Worm (Caenorhabditis elegans) whole organism, late embryonic: Measurements from ENCODE around the gene lin-15B.

Experiments
- C38D4.7 ChIP-seq: fragments of 200-800 bp; sonication (Bioruptor generic); optimal IDR thresholded peaks from 2 replicates; lab custom pipeline; 2018; ENCODE audit warnings: mild to moderate bottlenecking, missing genetic modification characterization, moderate library complexity, missing compliant biosample characterization
- K02D7.2 ChIP-seq: sonication (generic microtip); optimal IDR thresholded peaks from 2 replicates; lab custom pipeline; 2017; ENCODE audit warnings: mild to moderate bottlenecking, missing genetic modification characterization, missing compliant biosample characterization
- K09A11.1 ChIP-seq: sonication (generic microtip); optimal IDR thresholded peaks from 2 replicates; lab custom pipeline; 2017; ENCODE audit warnings: antibody characterized with exemption, mild to moderate bottlenecking, missing genetic modification characterization, missing compliant biosample characterization; ENCODE audit not compliant: insufficient read depth
- Y22D7AL.16 ChIP-seq: sonication (generic microtip); optimal IDR thresholded peaks from 2 replicates; lab custom pipeline; 2016; ENCODE audit warnings: missing genetic modification characterization, missing compliant biosample characterization
- ama-1 ChIP-seq: fragments of 150-350 bp; optimal IDR thresholded peaks from 2 replicates; lab custom pipeline; 2014
- ceh-14 ChIP-seq: sonication (generic microtip); optimal IDR thresholded peaks from 2 replicates; lab custom pipeline; 2016; ENCODE audit warnings: missing genotype, missing genetic modification characterization, missing compliant biosample characterization
- ceh-18 ChIP-seq: sonication (generic microtip); optimal IDR thresholded peaks from 2 replicates; lab custom pipeline; 2016; ENCODE audit warnings: missing genetic modification characterization, missing compliant biosample characterization
- ceh-19 ChIP-seq: fragments of 200-800 bp; sonication (Bioruptor generic); optimal IDR thresholded peaks from 2 replicates; lab custom pipeline; 2018; ENCODE audit warnings: mild to moderate bottlenecking, missing genetic modification characterization, missing compliant biosample characterization
- ceh-31 ChIP-seq: sonication (generic microtip); optimal IDR thresholded peaks from 2 replicates; lab custom pipeline; 2016; ENCODE audit warnings: missing genetic modification characterization, missing compliant biosample characterization
- ceh-45 ChIP-seq: fragments of 200-800 bp; sonication (Bioruptor generic); IDR thresholded peaks from 2 replicates; pipeline ENCODE4 v1.3.6; 2022; ENCODE audit warnings: missing genetic modification reagents, missing genetic modification characterization, missing compliant biosample characterization
- ceh-48 ChIP-seq: sonication (generic microtip); optimal IDR thresholded peaks from 2 replicates; lab custom pipeline; 2016; ENCODE audit warnings: missing genetic modification characterization, inconsistent platforms, missing compliant biosample characterization
- ceh-6 ChIP-seq: fragments of 200-800 bp; sonication (Bioruptor generic); optimal IDR thresholded peaks from 2 replicates; lab custom pipeline; 2018; ENCODE audit warnings: mild to moderate bottlenecking, missing genetic modification characterization, missing compliant biosample characterization
- dve-1 ChIP-seq: sonication (generic microtip); optimal IDR thresholded peaks from 2 replicates; lab custom pipeline; 2017; ENCODE audit warnings: antibody characterized with exemption, mild to moderate bottlenecking, missing genetic modification characterization, missing compliant biosample characterization
- elt-2 ChIP-seq: sonication (generic microtip); optimal IDR thresholded peaks from 2 replicates; lab custom pipeline; 2016; ENCODE audit warnings: missing genetic modification reagents, missing genetic modification characterization, missing compliant biosample characterization
- ets-4 ChIP-seq: sonication (generic microtip); optimal IDR thresholded peaks from 2 replicates; lab custom pipeline; 2016; ENCODE audit warnings: missing genetic modification characterization, missing compliant biosample characterization
- eyg-1 ChIP-seq: sonication (generic microtip); optimal IDR thresholded peaks from 2 replicates; lab custom pipeline; 2016; ENCODE audit warnings: missing genotype, missing genetic modification characterization, missing compliant biosample characterization
- fax-1 ChIP-seq: sonication (generic microtip); optimal IDR thresholded peaks from 2 replicates; lab custom pipeline; 2016; ENCODE audit warnings: missing genotype, missing genetic modification characterization, missing compliant biosample characterization
- fkh-10 ChIP-seq: fragments of 150-350 bp; optimal IDR thresholded peaks from 2 replicates; lab custom pipeline; 2014; ENCODE audit warnings: missing biosample characterization, missing genetic modification reagents, missing genetic modification characterization
- gmeb-2 ChIP-seq: sonication (generic microtip); optimal IDR thresholded peaks from 2 replicates; lab custom pipeline; 2016; ENCODE audit warnings: missing genetic modification characterization, inconsistent platforms, missing compliant biosample characterization
- hlh-13 ChIP-seq: fragments of 200-800 bp; sonication (Bioruptor generic); optimal IDR thresholded peaks from 2 replicates; lab custom pipeline; 2018; ENCODE audit warnings: mild to moderate bottlenecking, missing genetic modification characterization, missing compliant biosample characterization
- hlh-15 ChIP-seq: sonication (generic microtip); optimal IDR thresholded peaks from 2 replicates; lab custom pipeline; 2016; ENCODE audit warnings: missing genetic modification characterization, missing compliant biosample characterization
- hlh-30 ChIP-seq: sonication (generic microtip); optimal IDR thresholded peaks from 2 replicates; lab custom pipeline; 2017; ENCODE audit warnings: antibody characterized with exemption, missing genetic modification characterization, missing compliant biosample characterization; ENCODE audit not compliant: insufficient read depth
- hlh-8 ChIP-seq: sonication (generic microtip); optimal IDR thresholded peaks from 2 replicates; lab custom pipeline; 2016; ENCODE audit warnings: missing genotype, missing genetic modification characterization, missing compliant biosample characterization
- lim-6 ChIP-seq: sonication (generic microtip); optimal IDR thresholded peaks from 2 replicates; lab custom pipeline; 2016; ENCODE audit warnings: missing genetic modification characterization, missing compliant biosample characterization
- madf-2 ChIP-seq: sonication (generic microtip); optimal IDR thresholded peaks from 2 replicates; lab custom pipeline; 2017; ENCODE audit warnings: missing genetic modification characterization, missing compliant biosample characterization
- mec-3 ChIP-seq: sonication (generic microtip); optimal IDR thresholded peaks from 2 replicates; lab custom pipeline; 2016; ENCODE audit warnings: borderline replicate concordance, missing genetic modification characterization, missing compliant biosample characterization
- nfya-1 ChIP-seq: sonication (generic microtip); optimal IDR thresholded peaks from 2 replicates; lab custom pipeline; 2017; ENCODE audit warnings: missing genetic modification characterization, mild to moderate bottlenecking, missing compliant biosample characterization, antibody characterized with exemption, moderate library complexity
- nhr-11 ChIP-seq: fragments of 150-350 bp; optimal IDR thresholded peaks from 2 replicates; lab custom pipeline; 2014; ENCODE audit warnings: missing biosample characterization, missing genetic modification characterization
- nhr-232 ChIP-seq: sonication (generic microtip); optimal IDR thresholded peaks from 2 replicates; lab custom pipeline; 2016; ENCODE audit warnings: missing genetic modification characterization, missing compliant biosample characterization
- odd-2 ChIP-seq: sonication (generic microtip); optimal IDR thresholded peaks from 2 replicates; lab custom pipeline; 2017; ENCODE audit warnings: antibody characterized with exemption, mild to moderate bottlenecking, missing genetic modification characterization, missing compliant biosample characterization
- pha-2 ChIP-seq: sonication (generic microtip); optimal IDR thresholded peaks from 2 replicates; lab custom pipeline; 2017; ENCODE audit warnings: mild to moderate bottlenecking, missing genetic modification characterization, missing compliant biosample characterization
- pha-4 ChIP-seq: fragments of 150-350 bp; optimal IDR thresholded peaks from 2 replicates; lab custom pipeline; 2018; ENCODE audit warnings: missing biosample characterization, missing genetic modification reagents, missing genetic modification characterization
- pqm-1 ChIP-seq: sonication (generic microtip); optimal IDR thresholded peaks from 2 replicates; lab custom pipeline; 2016; ENCODE audit warnings: missing genetic modification characterization, missing compliant biosample characterization
- pros-1 ChIP-seq: fragments of 150-350 bp; optimal IDR thresholded peaks from 2 replicates; lab custom pipeline; 2014; ENCODE audit warnings: missing biosample characterization, missing genetic modification reagents, missing genetic modification characterization
- ref-2 ChIP-seq: sonication (generic microtip); optimal IDR thresholded peaks from 2 replicates; lab custom pipeline; 2016; ENCODE audit warnings: missing genetic modification characterization, missing compliant biosample characterization
- rnt-1 ChIP-seq: sonication (generic microtip); optimal IDR thresholded peaks from 2 replicates; lab custom pipeline; 2016; ENCODE audit warnings: missing genetic modification characterization, missing compliant biosample characterization
- sdc-2 ChIP-seq: sonication (generic microtip); optimal IDR thresholded peaks from 2 replicates; lab custom pipeline; 2016; ENCODE audit warnings: missing genotype, missing genetic modification characterization, missing compliant biosample characterization
- sox-2 ChIP-seq: fragments of 200-800 bp; sonication (Bioruptor generic); IDR thresholded peaks from 2 replicates; pipeline ENCODE4 v1.3.6; 2022; ENCODE audit warnings: missing genetic modification reagents, missing genetic modification characterization, missing compliant biosample characterization
- syd-9 ChIP-seq: sonication (generic microtip); optimal IDR thresholded peaks from 2 replicates; lab custom pipeline; 2016; ENCODE audit warnings: mild to moderate bottlenecking, missing genetic modification characterization, moderate library complexity, missing compliant biosample characterization
- tbx-2 ChIP-seq: sonication (generic microtip); optimal IDR thresholded peaks from 2 replicates; lab custom pipeline; 2016; ENCODE audit warnings: missing genetic modification characterization, missing compliant biosample characterization
- ttx-3 ChIP-seq: sonication (generic microtip); optimal IDR thresholded peaks from 2 replicates; lab custom pipeline; 2016; ENCODE audit warnings: missing genetic modification reagents, missing genetic modification characterization, missing compliant biosample characterization
- unc-3 ChIP-seq, 2 experiments: fragments of 200-800 bp in 1 of 2; sonication (Bioruptor generic) in 1 of 2; sonication (generic microtip) in 1 of 2; conservative IDR thresholded peaks in 1 of 2; optimal IDR thresholded peaks in 1 of 2; 2 replicates each; pipeline versions ENCODE4 v1.3.6 to Lab custom; 2016 to 2022; ENCODE audit warnings: missing compliant biosample characterization in 2 of 2, missing genetic modification characterization in 2 of 2, missing genetic modification reagents in 1 of 2
- unc-42 ChIP-seq: sonication (generic microtip); optimal IDR thresholded peaks from 2 replicates; lab custom pipeline; 2016; ENCODE audit warnings: missing genotype, missing genetic modification characterization, missing compliant biosample characterization
- zip-5 ChIP-seq: sonication (generic microtip); optimal IDR thresholded peaks from 2 replicates; lab custom pipeline; 2016; ENCODE audit warnings: missing genetic modification characterization, missing compliant biosample characterization

The lin-15B gene

ce11 chrX:15731668-15732067 lies 5.7 kb downstream of the lin-15B start, which contains the start of gene lin-15A:
TSS of gene lin-15A (plus strand) at chrX:15731968.
- no peak for TF ChIP-seq C38D4.7 (GFP tag; lab: Kevin White, UChicago)
- no peak for TF ChIP-seq eyg-1 (tag; lab: Kevin White, UChicago)
- TF ChIP-seq ceh-31: no peak
- no peak for TF ChIP-seq pha-2 (tag; lab: Kevin White, UChicago)
- no peak for TF ChIP-seq nhr-11 (tag; lab: Kevin White, UChicago)
- no peak for TF ChIP-seq hlh-30 (tag; lab: Kevin White, UChicago)
- no peak for TF ChIP-seq ref-2 (tag; lab: Kevin White, UChicago)
- TF ChIP-seq rnt-1 (tag; lab: Kevin White, UChicago): no peak
- TF ChIP-seq nfya-1 (tag; lab: Kevin White, UChicago): no peak
- no peak for TF ChIP-seq ceh-14 (tag; lab: Kevin White, UChicago)
- TF ChIP-seq sox-2 (GFP tag; lab: Robert Waterston, UW): no peak
- no peak for TF ChIP-seq pha-4
- no peak for TF ChIP-seq lim-6

- TF ChIP-seq elt-2: no peak
- TF ChIP-seq gmeb-2: no peak
- TF ChIP-seq ceh-31: peak; percentile 31
- TF ChIP-seq sox-2 (GFP tag; lab: Robert Waterston, UW): peak; percentile 16; the same call in 1 of the 2 replicates
- no peak for TF ChIP-seq pha-4
- peak; percentile 21 for TF ChIP-seq dve-1
- TF ChIP-seq nfya-1 (tag; lab: Kevin White, UChicago): peak; percentile 41
- TF ChIP-seq ceh-14 (tag; lab: Kevin White, UChicago): no peak
- no peak for TF ChIP-seq zip-5
- TF ChIP-seq odd-2 (tag; lab: Kevin White, UChicago): no peak
- peak; percentile 63 for TF ChIP-seq ceh-48 (tag; lab: Kevin White, UChicago)
- peak; percentile 98 for TF ChIP-seq sdc-2 (tag; lab: Kevin White, UChicago)
- no peak for TF ChIP-seq ttx-3 (tag; lab: Kevin White, UChicago)
Measured at ce11 chrX:15736419-15736818, 10.5 kb downstream of the lin-15B start.

- TF ChIP-seq fax-1 (tag; lab: Kevin White, UChicago): no peak
- no peak for TF ChIP-seq K02D7.2 (tag; lab: Kevin White, UChicago)
- no peak for TF ChIP-seq unc-3 (GFP tag; conservative IDR thresholded peaks at IDR 0.05; lab: Robert Waterston, UW)
- TF ChIP-seq unc-3 (tag; optimal IDR thresholded peaks at IDR 0.05; lab: Kevin White, UChicago): no peak
- TF ChIP-seq sox-2 (GFP tag; lab: Robert Waterston, UW): no peak
- TF ChIP-seq ceh-48 (tag; lab: Kevin White, UChicago): no peak
- no peak for TF ChIP-seq C38D4.7 (GFP tag; lab: Kevin White, UChicago)
- no peak for TF ChIP-seq ama-1 (lab: Kevin White, UChicago)
- TF ChIP-seq pha-4: no peak
- TF ChIP-seq hlh-8: no peak
- TF ChIP-seq ceh-45: no peak
- no peak for TF ChIP-seq odd-2 (tag; lab: Kevin White, UChicago)
- no peak for TF ChIP-seq fkh-10 (GFP tag; lab: Kevin White, UChicago)
- TF ChIP-seq ceh-19 (GFP tag; lab: Kevin White, UChicago): no peak
- TF ChIP-seq K09A11.1 (tag; lab: Kevin White, UChicago): no peak
- TF ChIP-seq ceh-18 (tag; lab: Kevin White, UChicago): no peak
- no peak for TF ChIP-seq nhr-232 (tag; lab: Kevin White, UChicago)
- TF ChIP-seq Y22D7AL.16: no peak
- no peak for TF ChIP-seq madf-2 (tag; lab: Kevin White, UChicago)
- no peak for TF ChIP-seq ets-4 (tag; lab: Kevin White, UChicago)
Measured at ce11 chrX:15740526-15740925, 14.6 kb downstream of the lin-15B start, which contains the start of gene srg-64. TSS of gene srg-64 (minus strand) at chrX:15740626.

ce11 chrX:15741852-15742251 lies 15.9 kb downstream of the lin-15B start:
- TF ChIP-seq pha-4 (no peak), mec-3 (no peak), K09A11.1 (tag; lab: Kevin White, UChicago) (peak; percentile 28), nhr-232 (tag; lab: Kevin White, UChicago) (peak; percentile 80), tbx-2 (tag; lab: Kevin White, UChicago) (peak; percentile 86), ceh-14 (tag; lab: Kevin White, UChicago) (peak; percentile 84), pros-1 (tag; lab: Kevin White, UChicago) (no peak), dve-1 (peak; percentile 60), unc-3 (GFP tag; conservative IDR thresholded peaks at IDR 0.05; lab: Robert Waterston, UW) (peak; percentile 92), unc-3 (tag; optimal IDR thresholded peaks at IDR 0.05; lab: Kevin White, UChicago) (peak; percentile 88), hlh-15 (tag; lab: Kevin White, UChicago) (peak; percentile 74), unc-42 (tag; lab: Kevin White, UChicago) (peak; percentile 18), sox-2 (GFP tag; lab: Robert Waterston, UW) (peak; percentile 90), ceh-6 (GFP tag; lab: Kevin White, UChicago) (peak; percentile 85), eyg-1 (tag; lab: Kevin White, UChicago) (peak; percentile 86), ama-1 (lab: Kevin White, UChicago) (no peak), nfya-1 (tag; lab: Kevin White, UChicago) (peak; percentile 74), ceh-18 (tag; lab: Kevin White, UChicago) (peak; percentile 87), hlh-13 (peak; percentile 71), rnt-1 (tag; lab: Kevin White, UChicago) (peak; percentile 80), syd-9 (tag; lab: Kevin White, UChicago) (peak; percentile 77), pqm-1 (tag; lab: Kevin White, UChicago) (peak; percentile 84)
